Fruit fly (Drosophila melanogaster) ovary, adult (tissue): Measurements from ENCODE around the gene CG15014.

Experiments used
- CG17801 ChIP-seq: fragments of 200-800 bp; optimal IDR thresholded peaks from 2 replicates; lab custom pipeline; 2019; ENCODE audit warnings: missing biosample characterization, mild to moderate bottlenecking, missing genetic modification characterization, moderate library complexity; ENCODE audit not compliant: partially characterized antibody

The CG15014 gene

dm6 chr3L:4293304-4293703, 28.8 kb downstream of the CG15014 start:
- no peak for TF ChIP-seq CG17801 (GFP tag; lab: Kevin White, UChicago)

dm6 chr3L:4292120-4292697, 29.9 kb downstream of the CG15014 start, which contains the start of the genes CG15012 and Fdx2:
Gene CG15012, minus strand, starts transcription at chr3L:4292246.
Gene Fdx2, plus strand, starts transcription at chr3L:4292482.
- peak; percentile 64 for TF ChIP-seq CG17801 (GFP tag; lab: Kevin White, UChicago)

dm6 chr3L:4288591-4289056, 33.4 kb downstream of the CG15014 start, which contains the start of gene Hexo1:
Gene Hexo1, plus strand, starts transcription at chr3L:4288641.
- TF ChIP-seq CG17801 (GFP tag; lab: Kevin White, UChicago): peak; percentile 16

- TF ChIP-seq CG17801 (GFP tag; lab: Kevin White, UChicago): no peak
These were observed 35.3 kb downstream of the CG15014 start, which contains the start of gene TfIIEbeta for dm6 chr3L:4286784-4287183. Gene TfIIEbeta, plus strand, starts transcription at chr3L:4287038.

- peak; percentile 47 for TF ChIP-seq CG17801 (GFP tag; lab: Kevin White, UChicago)
These were observed 38.5 kb downstream of the CG15014 start, which contains the start of the genes srw and CG1316 for dm6 chr3L:4283428-4284089. Gene srw, minus strand, starts transcription at chr3L:4283478. Gene CG1316, plus strand, starts transcription at chr3L:4283851.

- TF ChIP-seq CG17801 (GFP tag; lab: Kevin White, UChicago): peak; percentile 60
These were observed 39.4 kb downstream of the CG15014 start, which contains the start of gene CG11583 for dm6 chr3L:4282627-4283026. Gene CG11583, minus strand, starts transcription at chr3L:4282817.

dm6 chr3L:4277796-4278195, 44.3 kb downstream of the CG15014 start, which contains the start of gene Ctl1:
Gene Ctl1, plus strand, starts transcription at chr3L:4277962.
- TF ChIP-seq CG17801 (GFP tag; lab: Kevin White, UChicago): no peak

dm6 chr3L:4272167-4272773, 49.8 kb downstream of the CG15014 start:
- no peak for TF ChIP-seq CG17801 (GFP tag; lab: Kevin White, UChicago)
